Fruit fly (Drosophila melanogaster) whole organism, pupa: ENCODE measurements around the gene GstD7.

ENCODE experiments used
- CG10348 ChIP-seq: fragments of 200-800 bp; sonication (Bioruptor generic); IDR thresholded peaks from 2 replicates; pipeline ENCODE4 v1.3.6; 2022; ENCODE audit warnings: missing biosample characterization, missing genetic modification characterization
- CG12605 ChIP-seq: fragments of 200-800 bp; sonication (Bioruptor generic); IDR thresholded peaks from 2 replicates; pipeline ENCODE4 v1.3.6; 2022; ENCODE audit warnings: missing biosample characterization, missing genetic modification characterization
- CG13204 ChIP-seq: fragments of 200-800 bp; sonication (Bioruptor generic); optimal IDR thresholded peaks from 2 replicates; lab custom pipeline; 2018; ENCODE audit warnings: missing biosample characterization, mild to moderate bottlenecking, missing genetic modification characterization, moderate library complexity
- CG14655 ChIP-seq: fragments of 200-800 bp; sonication (Bioruptor generic); optimal IDR thresholded peaks from 3 replicates; lab custom pipeline; 2017; ENCODE audit warnings: mild to moderate bottlenecking, missing biosample characterization, missing genetic modification reagents, missing genetic modification characterization
- CG15710 ChIP-seq: fragments of 200-800 bp; sonication (Bioruptor generic); optimal IDR thresholded peaks from 2 replicates; lab custom pipeline; 2018; ENCODE audit warnings: missing biosample characterization, mild to moderate bottlenecking, missing genetic modification characterization, moderate library complexity
- CG17806 ChIP-seq: fragments of 200-800 bp; sonication (Bioruptor generic); optimal IDR thresholded peaks from 2 replicates; lab custom pipeline; 2018; ENCODE audit warnings: missing biosample characterization, mild to moderate bottlenecking, missing genetic modification characterization, moderate library complexity
- CG32121 ChIP-seq: fragments of 200-800 bp; sonication (Bioruptor generic); IDR thresholded peaks from 2 replicates; pipeline ENCODE4 v1.3.6; 2022; ENCODE audit warnings: missing biosample characterization, missing genetic modification characterization
- CG34367 ChIP-seq: fragments of 200-800 bp; sonication (Bioruptor generic); optimal IDR thresholded peaks from 2 replicates; lab custom pipeline; 2018; ENCODE audit warnings: missing biosample characterization, mild to moderate bottlenecking, missing genetic modification characterization
- CG4496 ChIP-seq: fragments of 200-800 bp; sonication (Bioruptor generic); IDR thresholded peaks from 3 replicates; pipeline ENCODE4 v1.3.6; 2022; ENCODE audit warnings: missing biosample characterization, missing genetic modification characterization
- CG8159 ChIP-seq: fragments of 200-800 bp; sonication (Bioruptor generic); optimal IDR thresholded peaks from 3 replicates; lab custom pipeline; 2018; ENCODE audit warnings: missing biosample characterization, mild to moderate bottlenecking, missing genetic modification characterization, moderate library complexity
- CG8301 ChIP-seq: fragments of 200-800 bp; sonication (Bioruptor generic); optimal IDR thresholded peaks from 2 replicates; lab custom pipeline; 2018; ENCODE audit warnings: missing biosample characterization, mild to moderate bottlenecking, missing genetic modification characterization
- CG9948 ChIP-seq: fragments of 200-800 bp; sonication (Bioruptor generic); optimal IDR thresholded peaks from 2 replicates; lab custom pipeline; 2018; ENCODE audit warnings: missing biosample characterization, mild to moderate bottlenecking, missing genetic modification characterization, moderate library complexity
- D1 ChIP-seq: fragments of 200-800 bp; sonication (Bioruptor generic); optimal IDR thresholded peaks from 2 replicates; lab custom pipeline; 2018; ENCODE audit warnings: missing biosample characterization, mild to moderate bottlenecking, missing genetic modification characterization, moderate library complexity
- EcR ChIP-seq: fragments of 200-800 bp; sonication (Bioruptor generic); optimal IDR thresholded peaks from 3 replicates; lab custom pipeline; 2019; ENCODE audit warnings: missing biosample characterization, missing genetic modification characterization, mild to moderate bottlenecking, moderate library complexity, missing genetic modification reagents
- Ets98B ChIP-seq: fragments of 200-800 bp; sonication (Bioruptor generic); IDR thresholded peaks from 2 replicates; pipeline ENCODE4 v1.3.6; 2022; ENCODE audit warnings: missing biosample characterization, missing genetic modification characterization
- Pif1A ChIP-seq: fragments of 200-800 bp; sonication (Bioruptor generic); optimal IDR thresholded peaks from 3 replicates; lab custom pipeline; 2016; ENCODE audit warnings: missing biosample characterization, missing genetic modification characterization
- Pif1B ChIP-seq: fragments of 200-800 bp; sonication (Bioruptor generic); optimal IDR thresholded peaks from 3 replicates; lab custom pipeline; 2016; ENCODE audit warnings: missing biosample characterization, missing genetic modification characterization
- Snoo ChIP-seq: fragments of 200-800 bp; sonication (Bioruptor generic); optimal IDR thresholded peaks from 3 replicates; lab custom pipeline; 2017; ENCODE audit warnings: missing biosample characterization, mild to moderate bottlenecking, missing genetic modification characterization, inconsistent platforms
- fd96Ca ChIP-seq: fragments of 200-800 bp; sonication (Bioruptor generic); IDR thresholded peaks from 3 replicates; pipeline ENCODE4 v1.3.6; 2022; ENCODE audit warnings: missing biosample characterization, missing genetic modification characterization
- gl ChIP-seq: fragments of 200-800 bp; sonication (Bioruptor generic); optimal IDR thresholded peaks from 2 replicates; lab custom pipeline; 2018; ENCODE audit warnings: missing biosample characterization, mild to moderate bottlenecking, missing genetic modification characterization
- rn ChIP-seq: fragments of 200-800 bp; sonication (Bioruptor generic); IDR thresholded peaks from 2 replicates; pipeline ENCODE4 v1.3.6; 2022; ENCODE audit warnings: missing biosample characterization, missing genetic modification characterization

The GstD7 gene

DNA sequence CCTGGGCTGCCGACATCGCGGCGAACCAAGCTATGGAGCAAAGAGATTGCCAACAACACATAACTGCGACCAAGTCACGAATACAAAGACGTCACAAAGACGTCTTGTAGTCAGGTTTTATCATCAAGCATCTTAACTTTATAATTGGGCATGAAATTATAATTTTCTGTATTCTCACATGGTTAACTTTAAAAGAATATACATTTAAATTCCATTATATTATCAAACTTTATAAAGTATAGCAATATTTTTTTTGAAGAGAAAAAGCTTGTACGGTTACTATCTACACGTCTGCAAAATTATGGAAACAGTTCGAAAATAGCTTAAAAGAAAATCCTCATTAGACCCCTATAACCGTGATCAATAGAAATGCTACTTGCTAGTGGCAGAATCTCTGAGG, 26.3 kb upstream of the GstD7 start, which contains the start of gene CG10041:
Gene CG10041 (minus strand): TSS at position 101 of the 400 bp plus-strand sequence.
- TF ChIP-seq fd96Ca (GFP tag; lab: Robert Waterston, UW) = no peak

DNA sequence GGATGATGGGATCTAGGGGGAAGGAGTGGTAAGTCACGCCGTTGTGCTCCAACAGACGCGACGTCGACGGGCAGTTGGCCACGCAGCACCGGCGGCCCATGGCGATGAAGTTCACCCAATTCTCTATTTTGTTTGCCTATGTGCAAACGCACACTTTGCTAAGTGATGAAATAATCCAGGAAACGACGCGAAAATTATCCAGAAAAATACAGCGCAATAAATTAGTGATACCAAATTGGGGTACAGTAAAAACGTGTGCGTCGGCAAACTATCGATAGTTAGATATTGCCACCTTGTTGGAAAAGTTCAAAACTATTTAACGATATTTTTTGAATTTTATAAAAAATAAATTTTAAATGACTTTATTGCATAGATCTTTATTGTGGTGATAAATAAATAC, 22.3 kb upstream of the GstD7 start, which contains the start of gene MBD-R2:
Gene MBD-R2 (minus strand): TSS at position 222 of the 400 bp plus-strand sequence.
- TF ChIP-seq Pif1B (no peak), CG34367 (no peak), CG15710 (tag; lab: Kevin White, UChicago) (no peak), CG13204 (GFP tag; lab: Kevin White, UChicago) (no peak), D1 (tag; lab: Kevin White, UChicago) (no peak), CG10348 (GFP tag; lab: Robert Waterston, UW) (no peak), CG12605 (GFP tag; lab: Robert Waterston, UW) (no peak), CG9948 (no peak), CG32121 (GFP tag; lab: Robert Waterston, UW) (no peak)

DNA sequence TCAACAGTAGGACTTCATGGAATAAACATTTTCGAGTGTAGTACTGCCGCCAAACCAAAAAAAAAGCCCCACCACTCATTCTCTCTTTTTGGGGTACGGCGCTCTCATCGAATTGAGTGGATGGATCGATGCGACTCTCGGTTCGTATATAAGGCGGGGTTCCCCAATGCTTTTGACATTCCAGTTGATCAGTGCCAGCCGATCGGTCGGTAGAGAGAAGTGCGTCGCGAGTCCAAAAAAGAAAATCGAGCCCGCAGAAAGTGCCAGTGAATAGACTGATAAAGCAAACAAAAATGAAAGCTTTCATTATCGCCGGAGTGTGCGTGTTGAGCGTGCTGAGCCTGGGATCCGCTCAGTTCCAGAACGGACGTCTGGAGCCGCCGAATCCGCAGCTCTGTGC, 18.5 kb upstream of the GstD7 start, which contains the start of gene CG4115:
Gene CG4115 (plus strand): TSS at position 172 of the 400 bp plus-strand sequence.
- TF ChIP-seq CG8159 (tag; lab: Kevin White, UChicago) (no peak), Ets98B (GFP tag; lab: Robert Waterston, UW) (peak; percentile 33; the same call in 1 of the 2 replicates)

DNA sequence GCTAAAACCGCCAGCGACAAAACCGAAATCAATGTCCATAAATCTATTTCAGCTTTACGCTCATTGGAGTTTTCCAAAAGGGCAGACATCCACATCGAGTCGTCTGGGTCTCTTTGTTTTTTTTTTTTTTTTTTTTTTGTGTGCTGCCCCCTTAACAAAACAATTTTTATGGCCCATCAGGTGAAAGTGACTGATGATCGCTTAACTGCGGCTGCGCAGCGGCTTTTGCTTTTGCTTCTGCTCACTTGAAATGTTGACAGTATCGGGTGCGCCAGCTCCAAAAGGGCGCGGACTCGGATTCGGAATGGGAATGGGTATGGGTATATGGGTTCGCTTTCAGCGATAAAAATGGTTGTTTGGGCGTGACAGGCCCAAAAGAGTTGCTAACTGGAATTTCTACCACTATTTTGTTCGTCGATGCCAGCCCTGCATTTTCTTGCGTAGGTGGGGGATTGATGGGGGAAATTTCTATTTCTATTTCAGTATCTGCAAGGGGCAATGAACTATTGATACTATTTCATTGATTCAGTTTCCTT, 16.3 kb upstream of the GstD7 start:
- TF ChIP-seq CG12605 (GFP tag; lab: Robert Waterston, UW) = no peak
- TF ChIP-seq CG4496 (GFP tag; lab: Robert Waterston, UW) = no peak
- TF ChIP-seq CG32121 (GFP tag; lab: Robert Waterston, UW) = no peak
- no peak for TF ChIP-seq CG9948
- TF ChIP-seq CG10348 (GFP tag; lab: Robert Waterston, UW) = no peak
- TF ChIP-seq CG13204 (GFP tag; lab: Kevin White, UChicago) = no peak
- TF ChIP-seq Ets98B (GFP tag; lab: Robert Waterston, UW) = no peak
- no peak for TF ChIP-seq CG17806
- no peak for TF ChIP-seq CG15710 (tag; lab: Kevin White, UChicago)
- TF ChIP-seq CG8159 (tag; lab: Kevin White, UChicago) = no peak
- TF ChIP-seq D1 (tag; lab: Kevin White, UChicago) = no peak
- TF ChIP-seq CG14655 (GFP tag; lab: Kevin White, UChicago) = no peak
- no peak for TF ChIP-seq Pif1A (GFP tag; lab: Kevin White, UChicago)
- no peak for TF ChIP-seq CG34367
- no peak for TF ChIP-seq Snoo (tag; lab: Kevin White, UChicago)
- no peak for TF ChIP-seq Pif1B
- no peak for TF ChIP-seq CG8301 (tag; lab: Kevin White, UChicago)

DNA sequence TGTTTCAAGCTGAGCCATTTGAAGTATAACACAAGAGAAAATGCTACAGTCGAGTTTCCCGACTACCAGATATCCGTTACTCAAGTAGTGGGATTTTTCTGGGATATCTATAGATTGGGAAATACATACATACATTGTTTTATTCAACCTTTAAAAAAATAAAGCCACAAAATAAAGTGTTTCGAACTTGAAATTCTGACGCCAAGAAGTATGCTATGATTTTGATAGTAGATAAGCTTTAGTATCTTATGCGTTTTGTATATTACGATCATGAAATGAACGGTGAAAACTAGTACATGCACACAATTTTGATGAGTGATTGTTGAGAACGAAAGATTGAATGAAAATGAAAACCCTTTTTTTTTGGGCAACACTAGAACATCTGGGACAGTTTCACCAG, 14.8 kb upstream of the GstD7 start:
- TF ChIP-seq Pif1B (no peak), CG8159 (tag; lab: Kevin White, UChicago) (no peak), gl (tag; lab: Kevin White, UChicago) (no peak), CG14655 (GFP tag; lab: Kevin White, UChicago) (no peak), CG15710 (tag; lab: Kevin White, UChicago) (no peak), CG9948 (no peak), CG8301 (tag; lab: Kevin White, UChicago) (no peak), CG34367 (no peak), Pif1A (GFP tag; lab: Kevin White, UChicago) (no peak), CG10348 (GFP tag; lab: Robert Waterston, UW) (no peak), CG32121 (GFP tag; lab: Robert Waterston, UW) (no peak), Ets98B (GFP tag; lab: Robert Waterston, UW) (no peak), CG13204 (GFP tag; lab: Kevin White, UChicago) (no peak), D1 (tag; lab: Kevin White, UChicago) (no peak), fd96Ca (GFP tag; lab: Robert Waterston, UW) (no peak), rn (no peak), CG17806 (no peak), CG12605 (GFP tag; lab: Robert Waterston, UW) (no peak)

DNA sequence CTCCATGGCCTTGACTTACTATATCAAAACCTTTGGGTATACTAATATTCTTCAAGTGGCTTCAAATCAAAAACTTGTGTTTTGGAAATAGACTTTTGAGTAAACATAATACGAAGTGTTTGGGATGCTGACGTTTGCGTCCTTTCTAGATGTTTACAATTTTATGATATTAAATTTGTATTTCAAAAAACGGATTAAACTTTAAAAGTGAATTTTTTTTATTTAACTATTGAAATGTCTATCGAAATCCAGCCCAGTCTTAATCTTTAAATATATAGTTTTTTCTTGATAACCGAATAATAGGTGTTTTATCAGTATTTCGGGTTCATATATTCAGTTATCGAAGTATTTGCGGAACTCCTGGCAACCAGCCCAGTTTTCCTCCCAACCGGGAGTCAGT, 13.7 kb upstream of the GstD7 start, which contains the start of gene Tim17a1:
Gene Tim17a1 (minus strand): TSS at position 101 of the 400 bp plus-strand sequence.
- TF ChIP-seq CG8159 (tag; lab: Kevin White, UChicago) (no peak), gl (tag; lab: Kevin White, UChicago) (no peak), CG12605 (GFP tag; lab: Robert Waterston, UW) (no peak), Ets98B (GFP tag; lab: Robert Waterston, UW) (no peak), CG34367 (no peak), Snoo (tag; lab: Kevin White, UChicago) (no peak), D1 (tag; lab: Kevin White, UChicago) (no peak), CG8301 (tag; lab: Kevin White, UChicago) (no peak), CG17806 (no peak), fd96Ca (GFP tag; lab: Robert Waterston, UW) (no peak), CG13204 (GFP tag; lab: Kevin White, UChicago) (no peak), EcR (GFP tag; lab: Kevin White, UChicago) (no peak), Pif1A (GFP tag; lab: Kevin White, UChicago) (no peak), Pif1B (no peak), CG4496 (GFP tag; lab: Robert Waterston, UW) (no peak), CG15710 (tag; lab: Kevin White, UChicago) (no peak), CG14655 (GFP tag; lab: Kevin White, UChicago) (no peak)
